Fruit fly (Drosophila melanogaster) whole organism, prepupa: ENCODE measurements around the gene CG33287.

ENCODE experiments used
- CG10631 ChIP-seq: fragments of 200-800 bp; sonication (Bioruptor generic); optimal IDR thresholded peaks from 2 replicates; lab custom pipeline; 2016; ENCODE audit warnings: missing biosample characterization, missing genetic modification characterization
- CG10669 ChIP-seq: fragments of 200-800 bp; sonication (Bioruptor generic); optimal IDR thresholded peaks from 3 replicates; lab custom pipeline; 2018; ENCODE audit warnings: missing biosample characterization, mild to moderate bottlenecking, missing genetic modification characterization, moderate library complexity
- CG11294 ChIP-seq: fragments of 200-800 bp; sonication (Bioruptor generic); IDR thresholded peaks from 2 replicates; pipeline ENCODE4 v1.3.6; 2022; ENCODE audit warnings: missing biosample characterization, missing genetic modification characterization
- CG11762 ChIP-seq: fragments of 200-800 bp; sonication (Bioruptor generic); optimal IDR thresholded peaks from 3 replicates; lab custom pipeline; 2016; ENCODE audit warnings: missing biosample characterization, missing genetic modification characterization; ENCODE audit not compliant: insufficient read depth
- CG15336 ChIP-seq: fragments of 200-800 bp; sonication (Bioruptor generic); IDR thresholded peaks from 2 replicates; pipeline ENCODE4 v1.3.6; 2022; ENCODE audit warnings: missing biosample characterization, missing genetic modification characterization
- CG1621 ChIP-seq: fragments of 200-800 bp; sonication (Bioruptor generic); optimal IDR thresholded peaks from 3 replicates; lab custom pipeline; 2018; ENCODE audit warnings: missing biosample characterization, mild to moderate bottlenecking, missing genetic modification characterization
- CG16779 ChIP-seq: fragments of 200-800 bp; sonication (Bioruptor generic); optimal IDR thresholded peaks from 3 replicates; lab custom pipeline; 2017; ENCODE audit warnings: missing biosample characterization, mild to moderate bottlenecking, missing genetic modification characterization
- CG3032 ChIP-seq: fragments of 200-800 bp; optimal IDR thresholded peaks from 2 replicates; lab custom pipeline; 2019; ENCODE audit warnings: missing biosample characterization, mild to moderate bottlenecking, missing genetic modification characterization, moderate library complexity
- CG31627 ChIP-seq: fragments of 200-800 bp; sonication (Bioruptor generic); optimal IDR thresholded peaks from 3 replicates; lab custom pipeline; 2016; ENCODE audit warnings: missing biosample characterization, missing genetic modification characterization
- CG32006 ChIP-seq: fragments of 200-800 bp; sonication (Bioruptor generic); optimal IDR thresholded peaks from 3 replicates; lab custom pipeline; 2017; ENCODE audit warnings: missing biosample characterization, mild to moderate bottlenecking, missing genetic modification characterization
- CG34406 ChIP-seq: fragments of 200-800 bp; sonication (Bioruptor generic); optimal IDR thresholded peaks from 3 replicates; lab custom pipeline; 2016; ENCODE audit warnings: missing biosample characterization, missing genetic modification characterization
- CG3919 ChIP-seq: fragments of 200-800 bp; sonication (Bioruptor generic); optimal IDR thresholded peaks from 3 replicates; lab custom pipeline; 2016; ENCODE audit warnings: missing biosample characterization, missing genetic modification characterization
- CG4318 ChIP-seq: fragments of 200-800 bp; sonication (Bioruptor generic); optimal IDR thresholded peaks from 3 replicates; lab custom pipeline; 2017; ENCODE audit warnings: missing biosample characterization, mild to moderate bottlenecking, missing genetic modification characterization
- CG6163 ChIP-seq: fragments of 200-800 bp; sonication (Bioruptor generic); IDR thresholded peaks from 3 replicates; pipeline ENCODE4 v1.3.6; 2022; ENCODE audit warnings: missing biosample characterization, missing genetic modification characterization
- CG6276 ChIP-seq: fragments of 200-800 bp; sonication (Bioruptor generic); optimal IDR thresholded peaks from 2 replicates; lab custom pipeline; 2017; ENCODE audit warnings: missing biosample characterization, mild to moderate bottlenecking, missing genetic modification characterization
- CG6792 ChIP-seq: fragments of 200-800 bp; sonication (Bioruptor generic); optimal IDR thresholded peaks from 3 replicates; lab custom pipeline; 2016; ENCODE audit warnings: missing biosample characterization, missing genetic modification characterization
- CG6808 ChIP-seq: fragments of 200-800 bp; sonication (Bioruptor generic); optimal IDR thresholded peaks from 3 replicates; lab custom pipeline; 2017; ENCODE audit warnings: missing biosample characterization, missing genetic modification characterization, mild to moderate bottlenecking, moderate library complexity, missing genetic modification reagents
- CG6854 ChIP-seq: fragments of 200-800 bp; sonication (Bioruptor generic); optimal IDR thresholded peaks from 2 replicates; lab custom pipeline; 2017; ENCODE audit warnings: missing biosample characterization, mild to moderate bottlenecking, missing genetic modification characterization
- CG7368 ChIP-seq: fragments of 200-800 bp; sonication (Bioruptor generic); optimal IDR thresholded peaks from 3 replicates; lab custom pipeline; 2016; ENCODE audit warnings: missing biosample characterization, missing genetic modification characterization
- CG8119 ChIP-seq: fragments of 200-800 bp; sonication (Bioruptor generic); IDR thresholded peaks from 3 replicates; pipeline ENCODE4 v1.3.6; 2022; ENCODE audit warnings: missing biosample characterization, missing genetic modification characterization
- CG8319 ChIP-seq: fragments of 200-800 bp; sonication (Bioruptor generic); optimal IDR thresholded peaks from 3 replicates; lab custom pipeline; 2016; ENCODE audit warnings: missing biosample characterization, missing genetic modification characterization
- CG9139 ChIP-seq: fragments of 200-800 bp; sonication (Bioruptor generic); optimal IDR thresholded peaks from 3 replicates; lab custom pipeline; 2017; ENCODE audit warnings: missing biosample characterization, mild to moderate bottlenecking, missing genetic modification characterization
- Eip75B ChIP-seq: fragments of 200-800 bp; sonication (Bioruptor generic); optimal IDR thresholded peaks from 3 replicates; lab custom pipeline; 2016; ENCODE audit warnings: missing biosample characterization, missing genetic modification characterization
- Eip78C ChIP-seq: fragments of 200-800 bp; sonication (Bioruptor generic); peaks from one replicate; lab custom pipeline; 2016; ENCODE audit warnings: missing biosample characterization, missing genetic modification characterization
- Eip93F ChIP-seq: fragments of 200-800 bp; sonication (Bioruptor generic); optimal IDR thresholded peaks from 2 replicates; lab custom pipeline; 2016; ENCODE audit warnings: missing biosample characterization, mild to moderate bottlenecking, missing genetic modification characterization
- Ets21C ChIP-seq: fragments of 200-800 bp; sonication (Bioruptor generic); optimal IDR thresholded peaks from 3 replicates; lab custom pipeline; 2016; ENCODE audit warnings: missing biosample characterization, missing genetic modification characterization
- Ets96B ChIP-seq: fragments of 200-800 bp; optimal IDR thresholded peaks from 2 replicates; lab custom pipeline; 2019; ENCODE audit warnings: missing biosample characterization, mild to moderate bottlenecking, missing genetic modification characterization, moderate library complexity
- Gug ChIP-seq: fragments of 200-800 bp; sonication (Bioruptor generic); IDR thresholded peaks from 2 replicates; pipeline ENCODE4 v1.3.6; 2022; ENCODE audit warnings: missing biosample characterization, missing genetic modification characterization
- Hr38 ChIP-seq: sonication (Bioruptor generic); optimal IDR thresholded peaks from 2 replicates; lab custom pipeline; 2016; ENCODE audit warnings: missing biosample characterization, missing genetic modification characterization
- Hr39 ChIP-seq: fragments of 200-800 bp; sonication (Bioruptor generic); optimal IDR thresholded peaks from 2 replicates; lab custom pipeline; 2016; ENCODE audit warnings: missing biosample characterization, missing genetic modification characterization
- Lpt ChIP-seq: fragments of 200-800 bp; sonication (Bioruptor generic); optimal IDR thresholded peaks from 3 replicates; lab custom pipeline; 2016; ENCODE audit warnings: missing biosample characterization, missing genetic modification characterization
- Met ChIP-seq: fragments of 200-800 bp; sonication (Bioruptor generic); optimal IDR thresholded peaks from 3 replicates; lab custom pipeline; 2016; ENCODE audit warnings: missing biosample characterization, missing genetic modification characterization
- OdsH ChIP-seq: fragments of 200-800 bp; sonication (Bioruptor generic); optimal IDR thresholded peaks from 3 replicates; lab custom pipeline; 2016; ENCODE audit warnings: missing biosample characterization, missing genetic modification characterization
- Smox ChIP-seq: fragments of 200-800 bp; sonication (Bioruptor generic); optimal IDR thresholded peaks from 3 replicates; lab custom pipeline; 2016; ENCODE audit warnings: missing biosample characterization, missing genetic modification characterization
- Sox102F ChIP-seq: fragments of 200-800 bp; sonication (Bioruptor generic); optimal IDR thresholded peaks from 2 replicates; lab custom pipeline; 2016; ENCODE audit warnings: missing biosample characterization, mild to moderate bottlenecking, missing genetic modification characterization
- Sox14 ChIP-seq: fragments of 200-800 bp; sonication (Bioruptor generic); optimal IDR thresholded peaks from 3 replicates; lab custom pipeline; 2016; ENCODE audit warnings: missing biosample characterization, missing genetic modification characterization
- Sox15 ChIP-seq: fragments of 200-800 bp; sonication (Bioruptor generic); optimal IDR thresholded peaks from 3 replicates; lab custom pipeline; 2016; ENCODE audit warnings: missing biosample characterization, missing genetic modification characterization
- achi ChIP-seq: fragments of 200-800 bp; sonication (Bioruptor generic); optimal IDR thresholded peaks from 3 replicates; lab custom pipeline; 2016; ENCODE audit warnings: missing biosample characterization, missing genetic modification characterization
- acj6 ChIP-seq: fragments of 200-800 bp; sonication (Bioruptor generic); optimal IDR thresholded peaks from 3 replicates; lab custom pipeline; 2016; ENCODE audit warnings: missing biosample characterization, missing genetic modification characterization
- dac ChIP-seq: fragments of 200-800 bp; sonication (Bioruptor generic); optimal IDR thresholded peaks from 2 replicates; lab custom pipeline; 2017; ENCODE audit warnings: missing biosample characterization, mild to moderate bottlenecking, missing genetic modification characterization
- dsx ChIP-seq: fragments of 200-800 bp; optimal IDR thresholded peaks from 3 replicates; lab custom pipeline; 2019; ENCODE audit warnings: missing biosample characterization, mild to moderate bottlenecking, missing genetic modification characterization, moderate library complexity; ENCODE audit not compliant: poor library complexity, severe bottlenecking
- eg ChIP-seq: fragments of 200-800 bp; sonication (Bioruptor generic); IDR thresholded peaks from 3 replicates; pipeline ENCODE4 v1.3.6; 2022; ENCODE audit warnings: missing biosample characterization, missing genetic modification characterization
- esn ChIP-seq: fragments of 200-800 bp; sonication (Bioruptor generic); optimal IDR thresholded peaks from 2 replicates; lab custom pipeline; 2016; ENCODE audit warnings: missing biosample characterization, mild to moderate bottlenecking, missing genetic modification characterization, moderate library complexity
- fd59A ChIP-seq: fragments of 200-800 bp; sonication (Bioruptor generic); optimal IDR thresholded peaks from 2 replicates; lab custom pipeline; 2017; ENCODE audit warnings: missing biosample characterization, mild to moderate bottlenecking, missing genetic modification characterization, missing genetic modification reagents
- fd85E ChIP-seq: fragments of 200-800 bp; sonication (Bioruptor generic); optimal IDR thresholded peaks from 3 replicates; lab custom pipeline; 2016; ENCODE audit warnings: missing biosample characterization, missing genetic modification characterization
- fkh ChIP-seq: fragments of 200-800 bp; sonication (Bioruptor generic); optimal IDR thresholded peaks from 3 replicates; lab custom pipeline; 2017; ENCODE audit warnings: missing biosample characterization, mild to moderate bottlenecking, missing genetic modification characterization, moderate library complexity
- lz ChIP-seq: fragments of 200-800 bp; sonication (Bioruptor generic); optimal IDR thresholded peaks from 3 replicates; lab custom pipeline; 2016; ENCODE audit warnings: missing biosample characterization, missing genetic modification characterization
- spab ChIP-seq: fragments of 200-800 bp; sonication (Bioruptor generic); optimal IDR thresholded peaks from 2 replicates; lab custom pipeline; 2017; ENCODE audit warnings: missing biosample characterization, mild to moderate bottlenecking, missing genetic modification characterization, missing genetic modification reagents
- svp ChIP-seq: fragments of 200-800 bp; sonication (Bioruptor generic); peaks from one replicate; lab custom pipeline; 2016; ENCODE audit warnings: missing biosample characterization, missing genetic modification characterization
- topi ChIP-seq: fragments of 200-800 bp; sonication (Bioruptor generic); optimal IDR thresholded peaks from 3 replicates; lab custom pipeline; 2016; ENCODE audit warnings: missing biosample characterization, missing genetic modification characterization
- vri ChIP-seq: fragments of 200-800 bp; sonication (Bioruptor generic); optimal IDR thresholded peaks from 3 replicates; lab custom pipeline; 2016; ENCODE audit warnings: missing biosample characterization, mild to moderate bottlenecking, missing genetic modification characterization

The CG33287 gene

DNA sequence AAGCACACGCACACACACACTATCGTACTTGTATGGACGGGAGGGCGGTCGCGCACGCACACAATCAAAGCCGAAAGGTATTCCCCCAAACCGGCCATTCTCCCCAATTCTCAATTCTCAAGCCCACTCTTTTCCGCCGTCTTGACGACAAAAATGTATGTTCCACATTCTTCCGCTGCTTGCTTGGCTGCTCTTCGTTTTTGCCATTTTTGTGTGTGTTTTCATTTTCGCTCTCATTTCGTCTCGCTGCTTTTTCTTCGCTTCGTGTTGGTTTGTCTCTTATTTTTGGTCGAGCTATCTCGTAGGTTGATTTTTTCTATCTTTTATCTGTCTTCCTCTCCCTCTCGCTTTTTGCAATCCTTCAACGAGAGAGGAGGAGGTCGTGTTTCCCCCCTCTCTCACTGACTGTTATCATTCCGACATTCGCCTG lies 44.1 kb upstream of the CG33287 start (continued):
- no peak for TF ChIP-seq Sox14 (GFP tag; lab: Kevin White, UChicago)
- no peak for TF ChIP-seq CG10631 (GFP tag; lab: Kevin White, UChicago)
- TF ChIP-seq Eip78C (GFP tag; lab: Kevin White, UChicago): peak; percentile 48
- peak; percentile 57 for TF ChIP-seq Ets96B (tag; lab: Kevin White, UChicago)
- no peak for TF ChIP-seq CG1621
- TF ChIP-seq lz: no peak
- no peak for TF ChIP-seq CG4318 (GFP tag; lab: Kevin White, UChicago)
- TF ChIP-seq Sox102F (GFP tag; lab: Kevin White, UChicago): no peak
- TF ChIP-seq dsx (GFP tag; lab: Kevin White, UChicago): no peak
- peak; percentile 38 for TF ChIP-seq CG3032
- TF ChIP-seq fd59A: no peak
- peak; percentile 76 for TF ChIP-seq CG6163 (GFP tag; lab: Robert Waterston, UW)
- no peak for TF ChIP-seq CG3919
- no peak for TF ChIP-seq topi (GFP tag; lab: Kevin White, UChicago)
- no peak for TF ChIP-seq Met (GFP tag; lab: Kevin White, UChicago)
- no peak for TF ChIP-seq CG8319 (GFP tag; lab: Kevin White, UChicago)

DNA sequence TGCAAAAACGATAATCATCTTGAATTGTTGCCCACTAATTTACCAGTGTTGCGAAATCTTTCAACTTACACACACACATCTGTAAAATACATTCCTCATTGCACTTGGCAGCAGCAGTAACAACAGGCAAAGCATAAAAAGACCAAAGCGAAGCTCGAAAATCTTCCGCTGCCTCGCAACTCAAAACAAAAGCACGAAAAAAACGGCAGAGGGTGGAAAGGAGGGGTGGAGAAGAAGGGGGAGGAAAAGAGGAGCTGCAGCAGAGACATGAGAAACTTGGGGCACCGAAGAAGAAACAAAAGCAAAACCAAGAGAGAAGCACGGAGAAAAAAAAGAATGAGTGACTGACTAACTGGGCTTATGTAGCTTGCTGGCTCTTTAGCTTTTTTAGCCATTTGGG lies 43.0 kb upstream of the CG33287 start:
- TF ChIP-seq fd59A (no peak), spab (GFP tag; lab: Kevin White, UChicago) (peak; percentile 17), lz (no peak), Sox14 (GFP tag; lab: Kevin White, UChicago) (no peak), CG16779 (no peak), CG6808 (GFP tag; lab: Kevin White, UChicago) (peak; percentile 65), CG32006 (GFP tag; lab: Kevin White, UChicago) (no peak), Smox (no peak), Met (GFP tag; lab: Kevin White, UChicago) (no peak), Sox15 (GFP tag; lab: Kevin White, UChicago) (no peak), achi (GFP tag; lab: Kevin White, UChicago) (no peak), Sox102F (GFP tag; lab: Kevin White, UChicago) (peak; percentile 37), fkh (GFP tag; lab: Kevin White, UChicago) (no peak), OdsH (GFP tag; lab: Kevin White, UChicago) (no peak), CG6276 (GFP tag; lab: Kevin White, UChicago) (peak; percentile 20), CG34406 (GFP tag; lab: Kevin White, UChicago) (no peak), CG11762 (GFP tag; lab: Kevin White, UChicago) (no peak), CG15336 (GFP tag; lab: Robert Waterston, UW) (no peak), Eip78C (GFP tag; lab: Kevin White, UChicago) (no peak), esn (GFP tag; lab: Kevin White, UChicago) (no peak), CG7368 (GFP tag; lab: Kevin White, UChicago) (no peak), CG9139 (GFP tag; lab: Kevin White, UChicago) (peak; percentile 64), acj6 (GFP tag; lab: Kevin White, UChicago) (no peak), Eip93F (GFP tag; lab: Kevin White, UChicago) (peak; percentile 12), CG10669 (no peak), Eip75B (GFP tag; lab: Kevin White, UChicago) (no peak), CG6854 (GFP tag; lab: Kevin White, UChicago) (peak; percentile 67), Lpt (no peak), CG3032 (no peak), CG1621 (peak; percentile 38), svp (no peak), Gug (GFP tag; lab: Robert Waterston, UW) (no peak), dac (GFP tag; lab: Kevin White, UChicago) (no peak), Hr39 (GFP tag; lab: Kevin White, UChicago) (no peak), CG11294 (no peak), Ets21C (GFP tag; lab: Kevin White, UChicago) (no peak), CG31627 (GFP tag; lab: Kevin White, UChicago) (no peak), vri (no peak), CG8119 (peak; percentile 38; the same call in 1 of the 3 replicates), eg (GFP tag; lab: Robert Waterston, UW) (peak; percentile 35; the same call in 1 of the 3 replicates), Hr38 (no peak), fd85E (no peak), CG6792 (no peak)
